Fruit fly (Drosophila melanogaster) whole organism, embryonic: ENCODE measurements around the gene CG32551.

Experiments
- ATbp ChIP-seq: fragments of 200-800 bp; sonication (Bioruptor generic); optimal IDR thresholded peaks from 2 replicates; lab custom pipeline; 2017; ENCODE audit warnings: missing biosample characterization, mild to moderate bottlenecking, missing genetic modification characterization, missing genetic modification reagents
- Adf1 ChIP-seq: fragments of 200-800 bp; sonication (Bioruptor generic); IDR thresholded peaks from 2 replicates; pipeline ENCODE4 v1.3.6; 2022; ENCODE audit warnings: missing biosample characterization, missing genetic modification characterization
- Awh ChIP-seq: fragments of 200-800 bp; sonication (Bioruptor generic); IDR thresholded peaks from 2 replicates; pipeline ENCODE4, ENCODE4 v1.3.6; 2022; ENCODE audit warnings: missing biosample characterization, missing genetic modification characterization
- CG10209 ChIP-seq: fragments of 200-800 bp; sonication (Bioruptor generic); optimal IDR thresholded peaks from 3 replicates; lab custom pipeline; 2017; ENCODE audit warnings: missing biosample characterization, mild to moderate bottlenecking, missing genetic modification characterization, missing genetic modification reagents
- CG11504 ChIP-seq: fragments of 200-800 bp; sonication (Bioruptor generic); optimal IDR thresholded peaks from 3 replicates; lab custom pipeline; 2019; ENCODE audit warnings: missing biosample characterization, mild to moderate bottlenecking, missing genetic modification characterization, moderate library complexity
- CG11723 ChIP-seq: fragments of 200-800 bp; sonication (Bioruptor generic); optimal IDR thresholded peaks from 2 replicates; lab custom pipeline; 2017; ENCODE audit warnings: missing biosample characterization, mild to moderate bottlenecking, missing genetic modification characterization
- CG12769 ChIP-seq: fragments of 200-800 bp; sonication (Bioruptor generic); optimal IDR thresholded peaks from 2 replicates; lab custom pipeline; 2019; ENCODE audit warnings: missing biosample characterization, mild to moderate bottlenecking, missing genetic modification characterization, moderate library complexity
- CG15696 ChIP-seq: fragments of 200-800 bp; sonication (Bioruptor generic); optimal IDR thresholded peaks from 2 replicates; lab custom pipeline; 2019; ENCODE audit warnings: missing biosample characterization, mild to moderate bottlenecking, missing genetic modification characterization, moderate library complexity
- CG17186 ChIP-seq: fragments of 200-800 bp; sonication (Bioruptor generic); optimal IDR thresholded peaks from 3 replicates; lab custom pipeline; 2017; ENCODE audit warnings: missing biosample characterization, missing genetic modification reagents, missing genetic modification characterization
- CG17359 ChIP-seq: fragments of 200-800 bp; sonication (Bioruptor generic); optimal IDR thresholded peaks from 3 replicates; lab custom pipeline; 2018; ENCODE audit warnings: missing biosample characterization, mild to moderate bottlenecking, missing genetic modification characterization, moderate library complexity
- CG17612 ChIP-seq: fragments of 200-800 bp; sonication (Bioruptor generic); IDR thresholded peaks from 2 replicates; pipeline ENCODE4 v1.3.6; 2022; ENCODE audit warnings: missing biosample characterization, missing genetic modification characterization
- CG17802 ChIP-seq: fragments of 200-800 bp; sonication (Bioruptor generic); optimal IDR thresholded peaks from 2 replicates; lab custom pipeline; 2018; ENCODE audit warnings: missing biosample characterization, mild to moderate bottlenecking, missing genetic modification characterization, moderate library complexity
- CG30020 ChIP-seq: fragments of 200-800 bp; optimal IDR thresholded peaks from 2 replicates; lab custom pipeline; 2019; ENCODE audit warnings: missing biosample characterization, mild to moderate bottlenecking, missing genetic modification characterization, moderate library complexity
- CG33557 ChIP-seq: fragments of 200-800 bp; sonication (Bioruptor generic); optimal IDR thresholded peaks from 2 replicates; lab custom pipeline; 2019; ENCODE audit warnings: missing biosample characterization, mild to moderate bottlenecking, missing genetic modification characterization, moderate library complexity
- CG34376 ChIP-seq: fragments of 200-800 bp; sonication (Bioruptor generic); optimal IDR thresholded peaks from 2 replicates; lab custom pipeline; 2018; ENCODE audit warnings: missing biosample characterization, mild to moderate bottlenecking, missing genetic modification characterization
- CG9932 ChIP-seq: fragments of 200-800 bp; sonication (Bioruptor generic); IDR thresholded peaks from 2 replicates; pipeline ENCODE4 v1.3.6; 2022; ENCODE audit warnings: missing biosample characterization, missing genetic modification characterization
- CrebB ChIP-seq: fragments of 200-800 bp; sonication (Bioruptor generic); optimal IDR thresholded peaks from 3 replicates; lab custom pipeline; 2018; ENCODE audit warnings: missing biosample characterization, mild to moderate bottlenecking, missing genetic modification characterization
- D19A ChIP-seq: fragments of 200-800 bp; optimal IDR thresholded peaks from 3 replicates; lab custom pipeline; 2019; ENCODE audit warnings: missing biosample characterization, mild to moderate bottlenecking, missing genetic modification characterization, moderate library complexity
- Drgx ChIP-seq: fragments of 200-800 bp; sonication (Bioruptor generic); IDR thresholded peaks from 2 replicates; pipeline ENCODE4 v1.3.6; 2022; ENCODE audit warnings: missing biosample characterization, missing genetic modification characterization
- H2.0 ChIP-seq: fragments of 200-800 bp; sonication (Bioruptor generic); IDR thresholded peaks from 2 replicates; pipeline ENCODE4 v1.3.6; 2022; ENCODE audit warnings: missing biosample characterization, missing genetic modification characterization
- Hr78 ChIP-seq, 2 experiments: fragments of 200-800 bp in 1 of 2; fragments of >200 bp in 1 of 2; sonication (Bioruptor generic) in 1 of 2; optimal IDR thresholded peaks; 2 replicates each; lab custom pipeline; 2017 to 2019; ENCODE audit warnings: missing biosample characterization in 2 of 2, missing genetic modification characterization in 2 of 2, mild to moderate bottlenecking in 1 of 2, moderate library complexity in 1 of 2
- Kr ChIP-seq: fragments of 200-800 bp; sonication (Bioruptor generic); optimal IDR thresholded peaks from 2 replicates; lab custom pipeline; 2017; ENCODE audit warnings: missing biosample characterization, mild to moderate bottlenecking, missing genetic modification characterization
- MESR4 ChIP-seq: fragments of 200-800 bp; sonication (Bioruptor generic); optimal IDR thresholded peaks from 2 replicates; lab custom pipeline; 2018; ENCODE audit warnings: missing biosample characterization, mild to moderate bottlenecking, missing genetic modification characterization, moderate library complexity
- Med ChIP-seq: fragments of 200-800 bp; sonication (Bioruptor generic); peaks from one replicate; lab custom pipeline; 2016; ENCODE audit warnings: missing biosample characterization, missing genetic modification characterization, mild to moderate bottlenecking, inconsistent platforms, moderate library complexity
- Mes4 ChIP-seq: fragments of 200-800 bp; sonication (Bioruptor generic); optimal IDR thresholded peaks from 2 replicates; lab custom pipeline; 2016; ENCODE audit warnings: missing biosample characterization, missing genetic modification characterization
- Oaz ChIP-seq: fragments of 200-800 bp; sonication (Bioruptor generic); IDR thresholded peaks from 2 replicates; pipeline ENCODE4 v1.3.6; 2022; ENCODE audit warnings: missing biosample characterization, missing genetic modification characterization
- Pdp1 ChIP-seq, 2 experiments: fragments of 200-800 bp; sonication (Bioruptor generic); optimal IDR thresholded peaks; 3 replicates each; lab custom pipeline; 2016; ENCODE audit warnings: missing biosample characterization in 2 of 2, missing genetic modification characterization in 2 of 2, mild to moderate bottlenecking in 1 of 2, moderate library complexity in 1 of 2
- Taf1 ChIP-seq: fragments of 200-800 bp; sonication (Bioruptor generic); IDR thresholded peaks from 2 replicates; pipeline ENCODE4 v1.3.6; 2022; ENCODE audit warnings: missing biosample characterization, missing genetic modification characterization
- dmrt99B ChIP-seq: fragments of 200-800 bp; sonication (Bioruptor generic); optimal IDR thresholded peaks from 2 replicates; lab custom pipeline; 2018; ENCODE audit warnings: missing biosample characterization, mild to moderate bottlenecking, missing genetic modification characterization, moderate library complexity
- exex ChIP-seq: fragments of 200-800 bp; sonication (Bioruptor generic); optimal IDR thresholded peaks from 4 replicates; lab custom pipeline; 2018; ENCODE audit warnings: missing biosample characterization, mild to moderate bottlenecking, missing genetic modification characterization, moderate library complexity
- fru ChIP-seq: fragments of >200 bp; optimal IDR thresholded peaks from 2 replicates; lab custom pipeline; 2017
- lbe ChIP-seq: fragments of 200-800 bp; sonication (Bioruptor generic); optimal IDR thresholded peaks from 2 replicates; lab custom pipeline; 2016; ENCODE audit warnings: missing biosample characterization, mild to moderate bottlenecking, missing genetic modification characterization
- nau ChIP-seq: fragments of 200-800 bp; sonication (Bioruptor generic); optimal IDR thresholded peaks from 3 replicates; lab custom pipeline; 2017; ENCODE audit warnings: missing biosample characterization, mild to moderate bottlenecking, missing genetic modification characterization, missing genetic modification reagents
- nom ChIP-seq: fragments of 200-800 bp; sonication (Bioruptor generic); optimal IDR thresholded peaks from 2 replicates; lab custom pipeline; 2017; ENCODE audit warnings: missing biosample characterization, missing genetic modification characterization, mild to moderate bottlenecking, moderate library complexity, missing genetic modification reagents
- otp ChIP-seq: fragments of 200-800 bp; sonication (Bioruptor generic); IDR thresholded peaks from 3 replicates; pipeline ENCODE4, ENCODE4 v1.3.6; 2022; ENCODE audit warnings: missing biosample characterization, missing genetic modification characterization
- ro ChIP-seq: fragments of 200-800 bp; sonication (Bioruptor generic); IDR thresholded peaks from 2 replicates; pipeline ENCODE4 v1.3.6; 2022; ENCODE audit warnings: missing biosample characterization, missing genetic modification characterization
- row ChIP-seq: fragments of 200-800 bp; sonication (Bioruptor generic); IDR thresholded peaks from 3 replicates; pipeline ENCODE4 v1.3.6; 2022; ENCODE audit warnings: missing biosample characterization, missing genetic modification characterization
- salm ChIP-seq: fragments of 200-800 bp; sonication (Bioruptor generic); optimal IDR thresholded peaks from 2 replicates; lab custom pipeline; 2018; ENCODE audit warnings: missing biosample characterization, mild to moderate bottlenecking, missing genetic modification characterization
- sens ChIP-seq: fragments of 200-800 bp; sonication (Bioruptor generic); peaks from one replicate; lab custom pipeline; 2016; ENCODE audit warnings: missing biosample characterization, missing genetic modification characterization
- slp2 ChIP-seq: fragments of 200-800 bp; sonication (Bioruptor generic); optimal IDR thresholded peaks from 2 replicates; lab custom pipeline; 2016; ENCODE audit warnings: missing biosample characterization, missing genetic modification characterization
- sqz ChIP-seq: fragments of 200-800 bp; sonication (Bioruptor generic); optimal IDR thresholded peaks from 3 replicates; lab custom pipeline; 2018; ENCODE audit warnings: missing biosample characterization, mild to moderate bottlenecking, missing genetic modification characterization
- sr ChIP-seq: fragments of 200-800 bp; sonication (Bioruptor generic); IDR thresholded peaks from 3 replicates; pipeline ENCODE4 v1.3.6; 2022; ENCODE audit warnings: missing biosample characterization, missing genetic modification characterization
- ssp ChIP-seq: fragments of 200-800 bp; sonication (Bioruptor generic); IDR thresholded peaks from 2 replicates; pipeline ENCODE4 v1.3.6; 2022; ENCODE audit warnings: missing biosample characterization, missing genetic modification characterization
- sug ChIP-seq: fragments of 200-800 bp; optimal IDR thresholded peaks from 2 replicates; lab custom pipeline; 2019; ENCODE audit warnings: missing biosample characterization, mild to moderate bottlenecking, missing genetic modification characterization, moderate library complexity
- unpg ChIP-seq: fragments of 200-800 bp; sonication (Bioruptor generic); optimal IDR thresholded peaks from 3 replicates; lab custom pipeline; 2018; ENCODE audit warnings: missing biosample characterization, mild to moderate bottlenecking, missing genetic modification characterization, moderate library complexity
- wdn ChIP-seq: fragments of 200-800 bp; sonication (Bioruptor generic); IDR thresholded peaks from 2 replicates; pipeline ENCODE4 v1.3.6; 2022; ENCODE audit warnings: missing biosample characterization, missing genetic modification characterization
- zfh2 ChIP-seq: fragments of 200-800 bp; sonication (Bioruptor generic); optimal IDR thresholded peaks from 2 replicates; lab custom pipeline; 2016; ENCODE audit warnings: missing biosample characterization, missing genetic modification characterization

The CG32551 gene

DNA sequence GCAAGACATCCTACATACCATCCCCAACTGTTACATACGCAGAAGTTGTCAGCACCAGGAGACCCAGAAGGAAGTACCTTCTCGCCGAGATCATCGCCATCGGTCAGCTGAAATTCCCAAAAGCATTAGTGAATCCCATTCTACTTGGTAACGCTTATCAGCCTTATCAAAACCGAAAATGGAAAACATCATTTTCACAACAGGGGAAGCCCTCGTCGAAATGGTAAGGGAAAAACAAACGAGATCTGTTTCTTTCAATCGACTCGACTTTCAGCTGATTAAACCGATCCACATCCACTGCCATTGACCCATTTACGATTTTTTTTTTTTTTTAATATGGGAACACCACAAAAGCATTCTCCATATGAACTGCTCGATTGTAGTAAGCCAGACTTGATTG, 43.9 kb downstream of the CG32551 start:
- TF ChIP-seq nau = no peak
- TF ChIP-seq CG17612 = no peak
- TF ChIP-seq otp (GFP tag; lab: Robert Waterston, UW) = no peak
- TF ChIP-seq dmrt99B = no peak
- no peak for TF ChIP-seq salm (tag; lab: Kevin White, UChicago)
- TF ChIP-seq, all 482 proteins: peak for 0

DNA sequence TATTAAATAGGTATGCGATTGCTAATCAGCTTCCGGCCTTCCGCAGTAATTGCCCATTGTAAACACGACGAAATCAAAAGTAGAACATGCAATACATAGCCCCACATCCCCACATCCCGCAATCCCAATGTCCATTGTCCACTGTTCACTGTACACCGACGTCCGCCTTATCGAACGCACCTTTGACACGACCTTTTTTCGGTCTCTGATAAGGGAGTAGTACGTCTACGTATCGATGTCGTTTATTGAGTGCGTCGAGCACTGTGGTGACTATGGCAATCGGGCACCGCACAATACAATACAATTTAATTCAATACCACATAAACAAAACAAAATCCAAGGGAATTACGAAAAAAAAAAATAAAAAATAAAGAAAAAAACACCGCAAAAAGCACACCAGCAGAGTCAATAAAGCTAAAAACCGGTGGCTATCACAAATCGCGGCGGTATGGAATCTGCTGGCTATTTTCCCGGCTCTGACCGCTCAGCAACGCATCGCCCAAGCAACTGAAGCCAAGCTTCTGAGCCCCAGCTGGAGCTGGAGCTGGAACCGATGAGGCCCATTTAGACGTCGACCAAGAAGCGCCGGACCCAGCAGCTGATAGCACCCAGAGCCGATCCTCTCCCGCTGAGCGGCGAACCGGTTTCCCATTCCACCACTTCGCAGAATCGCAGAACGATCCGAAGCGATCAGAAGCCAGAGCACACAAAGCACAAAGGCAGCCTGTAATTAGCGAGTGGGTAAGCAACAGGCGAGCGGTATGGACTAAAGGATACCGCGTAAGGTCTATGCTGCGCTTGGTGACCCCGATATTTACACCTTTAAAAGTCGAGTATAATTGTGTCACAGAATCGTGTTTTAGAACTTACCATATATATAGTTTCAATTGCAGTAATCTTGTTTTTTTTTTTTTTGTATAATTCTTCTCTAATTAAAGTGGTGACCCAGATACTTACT, 44.9 kb downstream of the CG32551 start, which contains the start of gene Hayan:
Gene Hayan (minus strand): TSS at position 512 of the 958 bp plus-strand sequence.
- TF ChIP-seq ro = no peak
- TF ChIP-seq salm (tag; lab: Kevin White, UChicago) = no peak
- TF ChIP-seq CG12769 (tag; lab: Kevin White, UChicago) = peak; percentile 15
- TF ChIP-seq CG34376 = peak; percentile 86
- no peak for TF ChIP-seq D19A (tag; lab: Kevin White, UChicago)
- TF ChIP-seq ATbp (GFP tag; lab: Kevin White, UChicago) = no peak
- no peak for TF ChIP-seq CG11723 (GFP tag; lab: Kevin White, UChicago)
- TF ChIP-seq ssp (GFP tag; lab: Robert Waterston, UW) = no peak
- TF ChIP-seq row (GFP tag; lab: Robert Waterston, UW) = peak; percentile 16; the same call in 1 of the 3 replicates
- TF ChIP-seq unpg (GFP tag; lab: Kevin White, UChicago) = no peak
- TF ChIP-seq lbe = peak; percentile 9
- no peak for TF ChIP-seq Mes4
- TF ChIP-seq CrebB (tag; lab: Kevin White, UChicago) = no peak
- no peak for TF ChIP-seq Oaz
- TF ChIP-seq Med (GFP tag; lab: Kevin White, UChicago) = peak; percentile 44
- TF ChIP-seq Adf1 (GFP tag; lab: Robert Waterston, UW) = peak; percentile 23; the same call in 1 of the 2 replicates
- TF ChIP-seq CG33557 (GFP tag; lab: Kevin White, UChicago) = no peak
- peak; percentile 51 for TF ChIP-seq sens (GFP tag; lab: Kevin White, UChicago)
- no peak for TF ChIP-seq H2.0 (GFP tag; lab: Robert Waterston, UW)
- TF ChIP-seq fru = no peak
- no peak for TF ChIP-seq Taf1 (GFP tag; lab: Robert Waterston, UW)
- TF ChIP-seq CG30020 (tag; lab: Kevin White, UChicago) = no peak
- no peak for TF ChIP-seq zfh2 (GFP tag; lab: Kevin White, UChicago)
- TF ChIP-seq Hr78 (GFP tag; optimal IDR thresholded peaks at IDR 0.05; lab: Kevin White, UChicago) = peak in 1 of 2 experiments; percentile 92
- peak in 1 of 2 experiments; percentile 17 for TF ChIP-seq Pdp1 (GFP tag; optimal IDR thresholded peaks at IDR 0.05; lab: Kevin White, UChicago)
- no peak for TF ChIP-seq Kr (GFP tag; lab: Kevin White, UChicago)
- TF ChIP-seq slp2 (GFP tag; lab: Kevin White, UChicago) = no peak
- TF ChIP-seq nom = peak; percentile 78
- no peak for TF ChIP-seq CG17802 (tag; lab: Kevin White, UChicago)
- TF ChIP-seq CG17359 = peak; percentile 44
- no peak for TF ChIP-seq exex (tag; lab: Kevin White, UChicago)
- TF ChIP-seq MESR4 (GFP tag; lab: Kevin White, UChicago) = no peak
- 0 out of 2 replicates have a peak, but pooled peaks have one; percentile 22 for TF ChIP-seq CG9932 (GFP tag; lab: Robert Waterston, UW)
- TF ChIP-seq sr (GFP tag; lab: Robert Waterston, UW) = no peak
- no peak for TF ChIP-seq wdn (GFP tag; lab: Robert Waterston, UW)
- TF ChIP-seq sug (tag; lab: Kevin White, UChicago) = peak; percentile 76
- TF ChIP-seq CG10209 = no peak
- 0 out of 2 replicates have a peak, but pooled peaks have one; percentile 21 for TF ChIP-seq Awh (GFP tag; lab: Robert Waterston, UW)
- TF ChIP-seq CG11504 (tag; lab: Kevin White, UChicago) = no peak
- no peak for TF ChIP-seq CG17186 (GFP tag; lab: Kevin White, UChicago)
- peak; percentile 8 for TF ChIP-seq sqz (GFP tag; lab: Kevin White, UChicago)
- no peak for TF ChIP-seq otp (GFP tag; lab: Robert Waterston, UW)
- no peak for TF ChIP-seq CG15696 (tag; lab: Kevin White, UChicago)
- TF ChIP-seq Drgx (GFP tag; lab: Robert Waterston, UW) = peak; percentile 34; the same call in 1 of the 2 replicates
